Worm (Caenorhabditis elegans) whole organism, early embryonic: Measurements from ENCODE around the gene egrh-1.

Experiments used
- B0310.2 ChIP-seq: sonication (generic microtip); optimal IDR thresholded peaks from 2 replicates; lab custom pipeline; 2016; ENCODE audit warnings: mild to moderate bottlenecking, missing genetic modification characterization, missing compliant biosample characterization
- F13C5.2 ChIP-seq: sonication (generic microtip); optimal IDR thresholded peaks from 2 replicates; lab custom pipeline; 2017; ENCODE audit warnings: mild to moderate bottlenecking, missing genetic modification characterization, inconsistent platforms, missing compliant biosample characterization
- aly-1 ChIP-seq: sonication (generic microtip); optimal IDR thresholded peaks from 2 replicates; lab custom pipeline; 2016; ENCODE audit warnings: missing genetic modification characterization, missing compliant biosample characterization
- ama-1 ChIP-seq: fragments of 150-350 bp; optimal IDR thresholded peaks from 2 replicates; lab custom pipeline; 2014
- ceh-13 ChIP-seq: fragments of 200-800 bp; sonication (Bioruptor generic); optimal IDR thresholded peaks from 2 replicates; lab custom pipeline; 2018; ENCODE audit warnings: mild to moderate bottlenecking, missing genetic modification characterization, missing compliant biosample characterization
- ceh-36 ChIP-seq: sonication (generic microtip); optimal IDR thresholded peaks from 2 replicates; lab custom pipeline; 2016; ENCODE audit warnings: missing genetic modification characterization, inconsistent platforms, missing compliant biosample characterization
- ets-7 ChIP-seq: sonication (generic microtip); optimal IDR thresholded peaks from 2 replicates; lab custom pipeline; 2016; ENCODE audit warnings: missing genotype, missing genetic modification characterization, missing compliant biosample characterization
- flt-1 ChIP-seq: fragments of 200-800 bp; sonication (Bioruptor generic); IDR thresholded peaks from 2 replicates; pipeline ENCODE4 v1.3.6; 2022; ENCODE audit warnings: missing genetic modification characterization, missing compliant biosample characterization
- hmbx-1 ChIP-seq: sonication (generic microtip); optimal IDR thresholded peaks from 2 replicates; lab custom pipeline; 2016; ENCODE audit warnings: mild to moderate bottlenecking, missing genetic modification characterization, missing compliant biosample characterization
- hmg-4 ChIP-seq: fragments of 200-800 bp; sonication (Bioruptor generic); optimal IDR thresholded peaks from 2 replicates; lab custom pipeline; 2018; ENCODE audit warnings: mild to moderate bottlenecking, missing genetic modification characterization, missing compliant biosample characterization
- hnd-1 ChIP-seq: sonication (generic microtip); optimal IDR thresholded peaks from 2 replicates; lab custom pipeline; 2016; ENCODE audit warnings: missing genetic modification characterization, missing compliant biosample characterization
- pes-1 ChIP-seq: fragments of 200-800 bp; sonication (Bioruptor generic); IDR thresholded peaks from 2 replicates; pipeline ENCODE4 v1.3.6; 2022; ENCODE audit warnings: missing genetic modification reagents, missing genetic modification characterization, missing compliant biosample characterization
- scrt-1 ChIP-seq: fragments of 200-800 bp; sonication (Bioruptor generic); IDR thresholded peaks from 2 replicates; pipeline ENCODE4 v1.3.6; 2022; ENCODE audit warnings: missing genetic modification characterization, missing compliant biosample characterization
- sea-1 ChIP-seq: fragments of 200-800 bp; sonication (Bioruptor generic); conservative IDR thresholded peaks from 2 replicates; pipeline ENCODE4 v1.3.6; 2022; ENCODE audit warnings: missing genetic modification characterization, missing compliant biosample characterization
- tbx-11 ChIP-seq: fragments of 200-800 bp; sonication (Bioruptor generic); IDR thresholded peaks from 2 replicates; pipeline ENCODE4 v1.3.6; 2022; ENCODE audit warnings: missing genetic modification characterization, missing compliant biosample characterization
- tbx-37 ChIP-seq: fragments of 200-800 bp; sonication (Bioruptor generic); conservative IDR thresholded peaks from 2 replicates; pipeline ENCODE4 v1.3.6; 2022; ENCODE audit warnings: missing genetic modification reagents, missing genetic modification characterization, missing compliant biosample characterization
- tra-4 ChIP-seq: sonication (generic microtip); optimal IDR thresholded peaks from 2 replicates; lab custom pipeline; 2017; ENCODE audit warnings: missing genetic modification characterization, missing compliant biosample characterization

Gene egrh-1

DNA sequence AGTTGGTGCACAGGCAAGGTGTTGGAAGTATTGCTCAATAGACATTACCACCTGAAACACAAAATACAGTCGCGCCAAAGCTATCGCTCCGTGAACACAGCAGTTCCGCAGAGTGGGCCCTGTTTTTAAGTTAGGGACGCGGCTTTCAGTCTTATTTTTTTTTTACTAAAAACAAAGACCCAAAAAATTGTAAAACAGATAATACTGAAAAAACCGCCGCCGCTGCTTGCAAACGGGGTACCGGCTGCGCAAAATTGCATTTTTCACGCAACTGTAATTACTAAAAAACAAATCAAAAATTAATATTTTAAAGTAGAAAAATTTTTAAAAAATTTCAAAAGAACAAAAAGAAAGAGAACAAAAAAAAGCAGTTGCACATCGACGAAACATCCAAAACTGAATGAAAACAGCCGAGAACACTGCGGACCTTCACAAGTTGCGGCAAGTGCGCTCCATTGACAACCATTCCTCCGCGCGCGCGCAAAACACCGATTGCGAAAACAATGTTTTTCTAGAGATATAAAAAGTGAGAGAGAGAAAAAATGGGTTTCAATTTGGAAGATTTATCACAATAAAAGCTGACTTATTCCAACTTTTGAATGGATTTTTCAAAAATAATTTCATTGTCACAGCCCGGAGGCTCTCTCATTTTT is 27.2 kb downstream of the egrh-1 start, which contains the start of gene F31F6.3:
Gene F31F6.3 (minus strand): TSS at position 51 of the 653 bp plus-strand sequence.
- TF ChIP-seq sea-1 (GFP tag; lab: Robert Waterston, UW) = no peak
- TF ChIP-seq hmg-4 (GFP tag; lab: Kevin White, UChicago) = no peak
- no peak for TF ChIP-seq ceh-36
- no peak for TF ChIP-seq hmbx-1 (tag; lab: Kevin White, UChicago)
- TF ChIP-seq flt-1 (GFP tag; lab: Robert Waterston, UW) = no peak
- TF ChIP-seq ama-1 = no peak
- TF ChIP-seq F13C5.2 (tag; lab: Kevin White, UChicago) = no peak
- TF ChIP-seq ets-7 (tag; lab: Kevin White, UChicago) = no peak
- no peak for TF ChIP-seq ceh-13 (GFP tag; lab: Kevin White, UChicago)
- no peak for TF ChIP-seq scrt-1 (GFP tag; lab: Robert Waterston, UW)

DNA sequence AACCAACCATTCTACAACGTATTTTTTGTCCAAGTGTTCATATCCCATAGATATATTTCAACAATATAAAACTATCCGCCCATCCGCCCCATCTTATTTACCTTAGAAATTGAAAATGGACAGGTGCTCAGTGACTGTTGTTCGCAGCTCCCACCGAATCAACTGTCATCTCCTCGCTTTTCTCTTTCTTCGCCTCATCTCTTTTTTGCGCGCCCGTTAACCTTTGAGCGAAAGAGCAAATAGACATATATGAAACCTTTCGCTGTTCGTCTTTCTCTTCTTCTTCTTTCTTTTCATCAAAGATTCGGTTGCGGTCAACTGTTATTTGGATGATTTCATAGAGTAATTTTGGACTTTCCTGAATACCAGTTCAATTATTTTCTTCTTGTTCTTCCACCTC is 29.9 kb downstream of the egrh-1 start, which contains the start of gene sssh-1:
Gene sssh-1 (plus strand): TSS at position 301 of the 400 bp plus-strand sequence.
- TF ChIP-seq aly-1 (tag; lab: Kevin White, UChicago) (no peak), ceh-36 (no peak), scrt-1 (GFP tag; lab: Robert Waterston, UW) (no peak)

DNA sequence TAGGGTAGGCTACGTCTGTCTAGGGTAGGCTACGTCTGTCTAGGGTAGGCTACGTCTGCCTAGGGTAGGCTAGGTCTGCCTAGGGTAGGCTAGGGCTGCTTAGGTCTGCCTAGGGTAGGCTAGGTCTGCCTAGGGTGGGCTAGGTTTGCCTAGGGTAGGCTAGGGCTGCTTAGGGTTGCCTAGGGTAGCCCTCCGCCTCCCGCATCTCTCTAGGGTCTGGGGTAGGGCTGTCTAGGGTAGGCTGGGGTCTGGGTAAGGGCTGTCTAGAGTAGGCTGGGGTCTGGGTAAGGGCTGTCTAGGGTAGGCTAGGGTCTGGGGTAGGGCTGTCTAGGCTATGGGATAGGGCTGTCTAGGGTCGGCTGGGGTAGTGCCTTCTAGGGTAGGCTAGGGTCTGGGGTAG is 32.0 kb downstream of the egrh-1 start:
- TF ChIP-seq tbx-37 (GFP tag; lab: Robert Waterston, UW) (no peak), scrt-1 (GFP tag; lab: Robert Waterston, UW) (no peak), hmbx-1 (tag; lab: Kevin White, UChicago) (no peak), B0310.2 (tag; lab: Kevin White, UChicago) (no peak), tra-4 (no peak), hnd-1 (tag; lab: Kevin White, UChicago) (no peak), ceh-13 (GFP tag; lab: Kevin White, UChicago) (no peak), hmg-4 (GFP tag; lab: Kevin White, UChicago) (no peak), aly-1 (tag; lab: Kevin White, UChicago) (no peak), ceh-36 (no peak), pes-1 (GFP tag; lab: Robert Waterston, UW) (no peak), tbx-11 (no peak), sea-1 (GFP tag; lab: Robert Waterston, UW) (no peak), flt-1 (GFP tag; lab: Robert Waterston, UW) (no peak), ets-7 (tag; lab: Kevin White, UChicago) (no peak), F13C5.2 (tag; lab: Kevin White, UChicago) (no peak)

DNA sequence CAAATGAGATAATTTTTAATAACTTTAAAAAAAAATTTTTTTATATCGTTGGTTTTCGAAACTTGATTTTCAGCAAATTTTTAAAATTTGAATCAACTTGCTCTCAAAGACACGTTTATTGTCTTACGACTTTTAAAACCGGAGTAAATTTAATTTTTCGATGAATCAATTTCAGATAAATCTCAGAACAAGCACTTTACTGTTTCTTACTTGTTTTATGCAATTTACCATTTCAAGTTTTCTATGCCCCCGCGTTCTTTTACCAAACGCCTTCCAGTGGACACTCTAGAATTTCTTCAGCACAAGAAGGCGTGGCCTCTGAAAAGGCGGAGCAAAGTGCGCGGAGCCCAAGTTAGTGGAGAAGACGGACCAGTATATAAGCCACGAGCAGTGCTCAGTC is 35.4 kb downstream of the egrh-1 start, which contains the start of gene flp-8:
Gene flp-8 (plus strand): TSS at position 301 of the 400 bp plus-strand sequence.
- TF ChIP-seq F13C5.2 (tag; lab: Kevin White, UChicago) (no peak), hmbx-1 (tag; lab: Kevin White, UChicago) (no peak), ceh-13 (GFP tag; lab: Kevin White, UChicago) (no peak), ama-1 (no peak)

DNA sequence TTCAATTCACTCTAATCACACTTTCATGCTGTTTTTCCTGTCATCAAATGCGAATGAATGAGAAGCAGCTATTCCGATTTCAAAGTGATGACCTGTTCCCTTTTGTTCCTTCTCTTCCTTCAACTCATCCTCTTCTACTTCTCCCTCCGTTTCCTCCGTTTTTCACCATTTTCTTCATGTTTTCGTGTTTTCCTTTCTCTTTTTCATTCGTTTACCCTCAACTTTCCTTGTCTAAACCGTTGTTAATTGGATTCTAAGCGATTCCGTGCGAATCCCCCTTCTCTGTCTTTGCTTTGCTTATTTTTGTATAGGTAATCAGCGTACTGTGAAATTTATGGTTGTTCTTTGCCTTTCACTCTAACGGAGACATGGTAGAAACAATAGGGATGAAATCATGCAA is 40.1 kb downstream of the egrh-1 start:
- TF ChIP-seq ets-7 (tag; lab: Kevin White, UChicago) = no peak
- no peak for TF ChIP-seq pes-1 (GFP tag; lab: Robert Waterston, UW)
- no peak for TF ChIP-seq hmg-4 (GFP tag; lab: Kevin White, UChicago)
- no peak for TF ChIP-seq B0310.2 (tag; lab: Kevin White, UChicago)
- no peak for TF ChIP-seq hmbx-1 (tag; lab: Kevin White, UChicago)
- TF ChIP-seq ceh-13 (GFP tag; lab: Kevin White, UChicago) = no peak
- no peak for TF ChIP-seq flt-1 (GFP tag; lab: Robert Waterston, UW)
- no peak for TF ChIP-seq aly-1 (tag; lab: Kevin White, UChicago)
- no peak for TF ChIP-seq sea-1 (GFP tag; lab: Robert Waterston, UW)
- TF ChIP-seq tra-4 = no peak
- no peak for TF ChIP-seq tbx-37 (GFP tag; lab: Robert Waterston, UW)
- no peak for TF ChIP-seq hnd-1 (tag; lab: Kevin White, UChicago)

DNA sequence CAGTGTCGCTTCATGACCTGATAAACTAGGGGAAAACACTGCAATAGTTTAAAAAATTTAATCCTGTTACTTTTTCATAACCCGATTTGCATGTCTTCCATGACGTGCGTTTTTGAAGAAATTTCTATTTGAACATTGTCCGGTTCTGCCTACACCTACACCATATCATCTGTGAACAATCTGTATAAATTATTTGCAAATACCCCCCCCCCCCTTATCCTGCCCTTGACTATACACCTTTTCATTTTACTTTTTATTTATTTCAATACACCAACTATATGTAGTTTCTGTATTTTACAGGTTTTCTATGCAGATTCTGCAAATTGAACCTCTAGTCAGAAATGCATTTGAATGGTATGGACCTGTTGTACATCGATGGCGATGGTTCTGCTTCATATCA is 42.5 kb downstream of the egrh-1 start, which contains the start of gene daf-6:
Gene daf-6 (plus strand): TSS at position 301 of the 400 bp plus-strand sequence.
- TF ChIP-seq flt-1 (GFP tag; lab: Robert Waterston, UW) (no peak), F13C5.2 (tag; lab: Kevin White, UChicago) (no peak), tra-4 (no peak), pes-1 (GFP tag; lab: Robert Waterston, UW) (no peak), ceh-36 (no peak), hmbx-1 (tag; lab: Kevin White, UChicago) (no peak), hmg-4 (GFP tag; lab: Kevin White, UChicago) (no peak), tbx-11 (no peak), aly-1 (tag; lab: Kevin White, UChicago) (no peak), ets-7 (tag; lab: Kevin White, UChicago) (no peak), ceh-13 (GFP tag; lab: Kevin White, UChicago) (no peak), hnd-1 (tag; lab: Kevin White, UChicago) (no peak), B0310.2 (tag; lab: Kevin White, UChicago) (no peak), sea-1 (GFP tag; lab: Robert Waterston, UW) (no peak), scrt-1 (GFP tag; lab: Robert Waterston, UW) (no peak), ama-1 (no peak), tbx-37 (GFP tag; lab: Robert Waterston, UW) (no peak)

DNA sequence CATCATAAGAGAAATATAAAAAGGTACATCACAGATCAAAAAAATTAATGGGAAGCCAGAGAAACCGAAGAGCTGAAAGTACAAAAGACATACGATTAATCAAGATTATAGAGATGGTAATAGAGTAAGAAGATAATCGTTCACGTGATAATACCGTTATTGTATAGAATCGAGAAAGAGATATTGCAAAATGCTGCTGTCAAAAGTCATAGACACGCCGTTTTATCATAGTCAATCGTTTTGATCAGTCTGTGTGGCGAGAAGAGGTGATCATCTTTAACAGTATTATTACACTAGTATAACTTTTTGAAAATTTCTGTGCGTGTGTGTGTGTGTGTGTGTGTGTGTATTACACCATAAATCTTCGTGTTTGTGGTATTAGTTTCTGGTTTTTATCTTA is 48.6 kb downstream of the egrh-1 start:
- TF ChIP-seq tbx-11 (no peak), hmg-4 (GFP tag; lab: Kevin White, UChicago) (no peak)
